Fruit fly (Drosophila melanogaster) whole organism, pupa: ENCODE results near the gene IleRS-m.

Source experiments
- CG10348 ChIP-seq: fragments of 200-800 bp; sonication (Bioruptor generic); IDR thresholded peaks from 2 replicates; pipeline ENCODE4 v1.3.6; 2022; ENCODE audit warnings: missing biosample characterization, missing genetic modification characterization
- CG12605 ChIP-seq: fragments of 200-800 bp; sonication (Bioruptor generic); IDR thresholded peaks from 2 replicates; pipeline ENCODE4 v1.3.6; 2022; ENCODE audit warnings: missing biosample characterization, missing genetic modification characterization
- CG13204 ChIP-seq: fragments of 200-800 bp; sonication (Bioruptor generic); optimal IDR thresholded peaks from 2 replicates; lab custom pipeline; 2018; ENCODE audit warnings: missing biosample characterization, mild to moderate bottlenecking, missing genetic modification characterization, moderate library complexity
- CG14655 ChIP-seq: fragments of 200-800 bp; sonication (Bioruptor generic); optimal IDR thresholded peaks from 3 replicates; lab custom pipeline; 2017; ENCODE audit warnings: mild to moderate bottlenecking, missing biosample characterization, missing genetic modification reagents, missing genetic modification characterization
- CG15710 ChIP-seq: fragments of 200-800 bp; sonication (Bioruptor generic); optimal IDR thresholded peaks from 2 replicates; lab custom pipeline; 2018; ENCODE audit warnings: missing biosample characterization, mild to moderate bottlenecking, missing genetic modification characterization, moderate library complexity
- CG17806 ChIP-seq: fragments of 200-800 bp; sonication (Bioruptor generic); optimal IDR thresholded peaks from 2 replicates; lab custom pipeline; 2018; ENCODE audit warnings: missing biosample characterization, mild to moderate bottlenecking, missing genetic modification characterization, moderate library complexity
- CG32121 ChIP-seq: fragments of 200-800 bp; sonication (Bioruptor generic); IDR thresholded peaks from 2 replicates; pipeline ENCODE4 v1.3.6; 2022; ENCODE audit warnings: missing biosample characterization, missing genetic modification characterization
- CG34367 ChIP-seq: fragments of 200-800 bp; sonication (Bioruptor generic); optimal IDR thresholded peaks from 2 replicates; lab custom pipeline; 2018; ENCODE audit warnings: missing biosample characterization, mild to moderate bottlenecking, missing genetic modification characterization
- CG4496 ChIP-seq: fragments of 200-800 bp; sonication (Bioruptor generic); IDR thresholded peaks from 3 replicates; pipeline ENCODE4 v1.3.6; 2022; ENCODE audit warnings: missing biosample characterization, missing genetic modification characterization
- CG8159 ChIP-seq: fragments of 200-800 bp; sonication (Bioruptor generic); optimal IDR thresholded peaks from 3 replicates; lab custom pipeline; 2018; ENCODE audit warnings: missing biosample characterization, mild to moderate bottlenecking, missing genetic modification characterization, moderate library complexity
- CG8301 ChIP-seq: fragments of 200-800 bp; sonication (Bioruptor generic); optimal IDR thresholded peaks from 2 replicates; lab custom pipeline; 2018; ENCODE audit warnings: missing biosample characterization, mild to moderate bottlenecking, missing genetic modification characterization
- CG9948 ChIP-seq: fragments of 200-800 bp; sonication (Bioruptor generic); optimal IDR thresholded peaks from 2 replicates; lab custom pipeline; 2018; ENCODE audit warnings: missing biosample characterization, mild to moderate bottlenecking, missing genetic modification characterization, moderate library complexity
- D1 ChIP-seq: fragments of 200-800 bp; sonication (Bioruptor generic); optimal IDR thresholded peaks from 2 replicates; lab custom pipeline; 2018; ENCODE audit warnings: missing biosample characterization, mild to moderate bottlenecking, missing genetic modification characterization, moderate library complexity
- EcR ChIP-seq: fragments of 200-800 bp; sonication (Bioruptor generic); optimal IDR thresholded peaks from 3 replicates; lab custom pipeline; 2019; ENCODE audit warnings: missing biosample characterization, missing genetic modification characterization, mild to moderate bottlenecking, moderate library complexity, missing genetic modification reagents
- Ets98B ChIP-seq: fragments of 200-800 bp; sonication (Bioruptor generic); IDR thresholded peaks from 2 replicates; pipeline ENCODE4 v1.3.6; 2022; ENCODE audit warnings: missing biosample characterization, missing genetic modification characterization
- Pif1A ChIP-seq: fragments of 200-800 bp; sonication (Bioruptor generic); optimal IDR thresholded peaks from 3 replicates; lab custom pipeline; 2016; ENCODE audit warnings: missing biosample characterization, missing genetic modification characterization
- Pif1B ChIP-seq: fragments of 200-800 bp; sonication (Bioruptor generic); optimal IDR thresholded peaks from 3 replicates; lab custom pipeline; 2016; ENCODE audit warnings: missing biosample characterization, missing genetic modification characterization
- Snoo ChIP-seq: fragments of 200-800 bp; sonication (Bioruptor generic); optimal IDR thresholded peaks from 3 replicates; lab custom pipeline; 2017; ENCODE audit warnings: missing biosample characterization, mild to moderate bottlenecking, missing genetic modification characterization, inconsistent platforms
- fd96Ca ChIP-seq: fragments of 200-800 bp; sonication (Bioruptor generic); IDR thresholded peaks from 3 replicates; pipeline ENCODE4 v1.3.6; 2022; ENCODE audit warnings: missing biosample characterization, missing genetic modification characterization
- gl ChIP-seq: fragments of 200-800 bp; sonication (Bioruptor generic); optimal IDR thresholded peaks from 2 replicates; lab custom pipeline; 2018; ENCODE audit warnings: missing biosample characterization, mild to moderate bottlenecking, missing genetic modification characterization
- rn ChIP-seq: fragments of 200-800 bp; sonication (Bioruptor generic); IDR thresholded peaks from 2 replicates; pipeline ENCODE4 v1.3.6; 2022; ENCODE audit warnings: missing biosample characterization, missing genetic modification characterization

IleRS-m gene

DNA sequence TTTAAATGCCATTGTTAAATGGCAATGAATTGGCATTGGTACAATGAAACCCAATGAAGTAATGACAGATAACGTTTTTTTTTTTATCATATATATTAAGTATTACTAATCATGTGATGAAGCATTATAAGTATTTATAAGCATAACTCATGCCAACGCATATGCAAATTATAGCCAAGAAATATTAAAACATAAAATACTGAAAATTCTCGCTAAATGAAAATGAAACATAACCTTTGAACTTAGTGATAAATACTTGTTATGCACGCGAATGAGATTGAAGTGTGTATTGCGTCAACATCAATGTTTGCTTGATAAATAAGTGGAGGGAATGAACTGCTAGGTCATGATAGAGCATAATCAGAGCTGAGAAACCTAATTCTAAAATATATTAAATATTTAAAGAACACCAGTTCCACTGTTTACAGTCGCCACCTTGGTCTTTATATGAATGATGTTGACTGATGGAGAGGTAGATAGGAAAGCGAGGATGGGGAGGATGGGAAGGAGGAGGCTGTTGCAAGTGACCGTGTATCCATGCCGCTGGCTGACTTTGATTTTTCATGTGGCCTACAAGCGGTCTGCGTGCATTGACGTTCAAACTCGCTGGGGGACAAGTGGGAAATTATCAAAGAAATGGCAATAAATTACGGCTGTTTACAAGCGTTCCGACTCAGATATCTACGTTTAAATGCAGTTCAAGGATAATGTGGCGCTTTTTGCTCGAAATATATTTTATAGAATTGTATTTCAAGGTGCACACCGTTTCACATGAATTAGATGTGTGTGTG is 43.8 kb upstream of the IleRS-m start:
- TF ChIP-seq CG9948 (tag; lab: Kevin White, UChicago) (no peak), EcR (peak; percentile 25), CG8301 (tag; lab: Kevin White, UChicago) (no peak), CG14655 (GFP tag; lab: Kevin White, UChicago) (peak; percentile 28), CG13204 (GFP tag; lab: Kevin White, UChicago) (no peak)

DNA sequence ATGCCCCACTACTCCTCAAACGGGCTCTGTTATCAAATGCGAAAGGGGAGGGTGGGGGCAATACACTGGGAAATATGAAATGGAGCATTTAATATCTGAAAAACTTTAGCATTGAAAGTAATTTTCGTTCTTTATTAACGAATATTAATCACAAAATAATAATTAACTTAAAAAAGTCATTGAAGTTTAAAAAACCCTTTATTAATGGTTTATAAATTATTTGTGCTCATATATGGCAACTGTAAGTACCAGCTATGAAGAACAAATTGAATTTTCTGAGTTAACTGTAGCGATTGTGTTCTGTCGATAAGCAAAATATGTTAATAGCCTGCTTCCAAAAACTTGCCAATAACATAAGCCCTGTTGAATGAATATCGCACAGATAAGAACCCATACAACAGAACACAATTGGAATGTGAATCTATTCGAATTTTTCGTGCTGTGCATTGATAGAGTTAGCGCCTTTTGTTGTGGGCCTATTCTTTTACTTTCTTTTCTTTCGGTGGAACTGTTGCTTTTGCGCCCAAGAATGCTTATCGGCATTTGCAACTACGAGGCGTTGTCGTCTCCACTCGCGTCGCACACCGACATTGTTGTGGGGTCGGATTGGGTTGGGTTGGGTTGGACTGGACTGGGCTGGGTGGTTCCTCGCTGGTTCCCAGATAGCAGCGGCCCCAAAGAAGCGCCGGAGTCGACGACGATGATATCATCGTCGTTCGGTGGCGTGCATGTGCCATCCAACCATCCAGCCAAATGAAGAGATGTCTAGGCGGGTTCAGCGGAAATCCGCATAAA is 39.1 kb upstream of the IleRS-m start:
- TF ChIP-seq CG32121 (GFP tag; lab: Robert Waterston, UW): peak; percentile 31; the same call in 1 of the 2 replicates
- no peak for TF ChIP-seq CG9948 (tag; lab: Kevin White, UChicago)
- TF ChIP-seq EcR: peak; percentile 36
- TF ChIP-seq CG14655 (GFP tag; lab: Kevin White, UChicago): peak; percentile 80
- TF ChIP-seq CG8301 (tag; lab: Kevin White, UChicago): peak; percentile 61
- TF ChIP-seq Ets98B (GFP tag; lab: Robert Waterston, UW): no peak; the same call in 1 of the 2 replicates

DNA sequence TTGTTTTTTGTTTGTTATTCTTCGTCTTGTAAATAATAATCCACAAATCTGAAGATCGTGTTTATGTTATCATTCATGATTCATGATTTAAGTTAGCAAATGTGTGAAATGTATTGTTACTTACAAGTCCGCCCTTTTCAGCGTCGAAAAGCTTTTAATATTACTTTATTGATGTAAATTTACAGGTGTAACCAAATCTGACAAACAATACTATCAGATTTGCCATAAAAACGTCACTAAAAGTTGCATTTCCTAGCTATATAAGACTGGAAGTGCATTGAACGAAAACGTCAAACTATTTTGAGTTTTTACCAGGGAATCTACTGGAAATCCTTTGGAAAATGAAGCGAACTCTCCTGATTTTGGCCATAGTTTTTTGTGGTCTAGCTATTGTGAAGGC is 17.8 kb upstream of the IleRS-m start, which contains the start of gene CG33258:
Gene CG33258, plus strand, starts transcription at position 301 of the 400 bp plus-strand sequence.
- TF ChIP-seq CG14655 (GFP tag; lab: Kevin White, UChicago): no peak
- no peak for TF ChIP-seq CG4496 (GFP tag; lab: Robert Waterston, UW)
- no peak for TF ChIP-seq CG10348 (GFP tag; lab: Robert Waterston, UW)
- no peak for TF ChIP-seq fd96Ca (GFP tag; lab: Robert Waterston, UW)
- no peak for TF ChIP-seq CG17806
- no peak for TF ChIP-seq Pif1B
- no peak for TF ChIP-seq CG34367 (tag; lab: Kevin White, UChicago)
- TF ChIP-seq CG32121 (GFP tag; lab: Robert Waterston, UW): no peak
- TF ChIP-seq CG8301 (tag; lab: Kevin White, UChicago): no peak
- no peak for TF ChIP-seq CG13204 (GFP tag; lab: Kevin White, UChicago)
- TF ChIP-seq Ets98B (GFP tag; lab: Robert Waterston, UW): no peak
- no peak for TF ChIP-seq CG8159 (tag; lab: Kevin White, UChicago)
- TF ChIP-seq CG12605 (GFP tag; lab: Robert Waterston, UW): no peak
- no peak for TF ChIP-seq D1 (tag; lab: Kevin White, UChicago)
- TF ChIP-seq Snoo (tag; lab: Kevin White, UChicago): no peak

DNA sequence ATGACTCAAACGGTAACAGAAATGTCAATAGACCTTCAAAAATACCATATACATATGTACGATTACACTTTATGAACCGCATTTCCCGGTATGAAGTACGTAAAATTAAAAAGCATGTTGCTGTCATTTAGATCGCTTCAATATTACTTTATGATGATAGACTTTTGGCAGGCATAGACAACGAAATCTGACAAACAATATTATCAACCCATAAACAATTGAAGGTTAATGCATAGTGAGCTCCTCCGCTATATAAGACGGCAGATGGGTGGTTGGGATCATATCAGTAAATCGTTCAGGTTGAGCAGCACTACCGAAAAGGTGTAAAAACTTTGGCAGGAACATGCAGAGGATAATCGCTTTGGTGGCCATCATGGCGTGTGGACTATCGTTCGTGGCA is 16.4 kb upstream of the IleRS-m start, which contains the start of gene CG13075:
Gene CG13075, plus strand, starts transcription at position 301 of the 400 bp plus-strand sequence.
- TF ChIP-seq Ets98B (GFP tag; lab: Robert Waterston, UW): no peak
- no peak for TF ChIP-seq CG13204 (GFP tag; lab: Kevin White, UChicago)
- TF ChIP-seq Pif1B: no peak
- no peak for TF ChIP-seq gl
- TF ChIP-seq CG14655 (GFP tag; lab: Kevin White, UChicago): no peak
- TF ChIP-seq fd96Ca (GFP tag; lab: Robert Waterston, UW): no peak
- no peak for TF ChIP-seq rn
- no peak for TF ChIP-seq CG8159 (tag; lab: Kevin White, UChicago)
- no peak for TF ChIP-seq Pif1A (GFP tag; lab: Kevin White, UChicago)
- TF ChIP-seq CG15710 (tag; lab: Kevin White, UChicago): no peak
- TF ChIP-seq D1 (tag; lab: Kevin White, UChicago): no peak
- no peak for TF ChIP-seq EcR
- no peak for TF ChIP-seq CG9948 (tag; lab: Kevin White, UChicago)
- no peak for TF ChIP-seq Snoo (tag; lab: Kevin White, UChicago)

DNA sequence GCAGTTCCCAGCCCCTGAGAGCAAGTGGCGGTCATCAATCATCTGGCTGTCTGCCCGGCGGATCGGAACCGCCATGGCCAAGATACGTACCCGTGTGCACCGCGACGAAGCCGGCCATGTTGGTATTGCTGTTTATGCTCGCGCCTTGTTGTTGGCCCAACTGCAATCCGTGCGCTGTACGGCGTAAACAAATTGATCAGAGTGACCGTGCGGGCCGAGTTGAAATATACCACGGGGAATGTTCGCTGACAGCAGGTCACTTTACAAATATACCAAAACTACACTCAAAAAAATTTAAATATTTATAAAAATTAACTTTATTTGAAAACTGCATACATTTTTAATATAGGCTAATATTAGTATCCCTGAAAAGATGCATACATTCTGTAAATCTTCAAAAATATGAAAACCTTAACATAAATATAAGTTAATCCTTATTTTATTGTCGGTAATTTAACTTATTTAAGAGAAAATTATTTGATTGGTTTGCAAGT is 12.7 kb upstream of the IleRS-m start, which contains the start of gene Tasp1:
Gene Tasp1, minus strand, starts transcription at position 203 of the 494 bp plus-strand sequence.
- peak; percentile 47 for TF ChIP-seq Snoo (tag; lab: Kevin White, UChicago)
- TF ChIP-seq Pif1A (GFP tag; lab: Kevin White, UChicago): no peak
- peak; percentile 54; the same call in 1 of the 2 replicates for TF ChIP-seq CG32121 (GFP tag; lab: Robert Waterston, UW)
- 0 out of 2 replicates have a peak, but pooled peaks have one; percentile 36 for TF ChIP-seq CG12605 (GFP tag; lab: Robert Waterston, UW)
- peak; percentile 46 for TF ChIP-seq CG9948 (tag; lab: Kevin White, UChicago)

DNA sequence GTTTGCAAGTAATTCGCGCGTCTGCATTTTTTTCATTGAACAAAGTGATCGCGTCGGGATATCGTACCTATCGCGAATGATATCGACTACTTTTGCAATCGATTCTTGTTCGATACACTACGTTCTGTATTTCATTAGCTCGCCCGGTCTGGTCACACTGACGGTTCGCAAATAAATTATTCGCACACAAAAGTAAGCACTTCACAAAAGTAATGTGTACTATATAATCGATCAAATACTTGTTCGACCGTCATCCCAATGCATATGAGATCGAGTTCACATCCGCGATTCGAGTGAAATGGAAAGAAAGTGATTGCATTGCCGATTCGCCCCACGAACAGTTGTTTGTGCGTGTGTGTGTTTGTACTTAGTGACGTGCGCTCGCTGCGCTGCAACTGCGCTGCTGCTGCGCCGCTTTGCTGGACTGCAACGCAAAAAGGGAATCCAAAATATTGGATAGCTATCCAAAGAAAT is 9.7 kb upstream of the IleRS-m start, which contains the start of the genes CG5235 and ClC-c:
Gene CG5235, minus strand, starts transcription at position 63 of the 474 bp plus-strand sequence.
Gene ClC-c, plus strand, starts transcription at position 125 of the 474 bp plus-strand sequence.
- TF ChIP-seq Snoo (tag; lab: Kevin White, UChicago) (no peak), Pif1B (no peak), Ets98B (GFP tag; lab: Robert Waterston, UW) (no peak), rn (no peak), Pif1A (GFP tag; lab: Kevin White, UChicago) (no peak), gl (no peak), CG13204 (GFP tag; lab: Kevin White, UChicago) (no peak), CG17806 (no peak), CG15710 (tag; lab: Kevin White, UChicago) (no peak), CG4496 (GFP tag; lab: Robert Waterston, UW) (no peak)
